Fruit fly (Drosophila melanogaster) whole organism, embryonic: ENCODE measurements around the gene Obp99a.

ENCODE experiments used
- Adf1 ChIP-seq: fragments of 200-800 bp; sonication (Bioruptor generic); IDR thresholded peaks from 2 replicates; pipeline ENCODE4 v1.3.6; 2022; ENCODE audit warnings: missing biosample characterization, missing genetic modification characterization
- Aef1 ChIP-seq: fragments of 200-800 bp; sonication (Bioruptor generic); IDR thresholded peaks from 3 replicates; pipeline ENCODE4 v1.3.6; 2022; ENCODE audit warnings: missing biosample characterization, missing genetic modification characterization
- CG10366 ChIP-seq: fragments of 200-800 bp; sonication (Bioruptor generic); IDR thresholded peaks from 2 replicates; pipeline ENCODE4 v1.3.6; 2022; ENCODE audit warnings: missing biosample characterization, missing genetic modification characterization
- CG11456 ChIP-seq: fragments of 200-800 bp; sonication (Bioruptor generic); IDR thresholded peaks from 3 replicates; pipeline ENCODE4 v1.3.6; 2022; ENCODE audit warnings: missing biosample characterization, missing genetic modification characterization
- CG13624 ChIP-seq: fragments of 200-800 bp; sonication (Bioruptor generic); optimal IDR thresholded peaks from 2 replicates; lab custom pipeline; 2016; ENCODE audit warnings: missing biosample characterization, missing genetic modification characterization
- CG13775 ChIP-seq: fragments of 200-800 bp; sonication (Bioruptor generic); optimal IDR thresholded peaks from 3 replicates; lab custom pipeline; 2017; ENCODE audit warnings: missing biosample characterization, mild to moderate bottlenecking, missing genetic modification characterization
- CG14667 ChIP-seq: fragments of 200-800 bp; sonication (Bioruptor generic); IDR thresholded peaks from 2 replicates; pipeline ENCODE4 v1.3.6; 2022; ENCODE audit warnings: missing biosample characterization, missing genetic modification characterization
- CG16813 ChIP-seq: fragments of 200-800 bp; sonication (Bioruptor generic); IDR thresholded peaks from 3 replicates; pipeline ENCODE4 v1.3.6; 2022; ENCODE audit warnings: missing biosample characterization, missing genetic modification characterization; ENCODE audit not compliant: partially characterized antibody
- CG18262 ChIP-seq: fragments of 200-800 bp; optimal IDR thresholded peaks from 3 replicates; lab custom pipeline; 2019; ENCODE audit warnings: missing biosample characterization, mild to moderate bottlenecking, missing genetic modification characterization, moderate library complexity
- CG2120 ChIP-seq: fragments of 200-800 bp; sonication (Bioruptor generic); optimal IDR thresholded peaks from 3 replicates; lab custom pipeline; 2016; ENCODE audit warnings: missing biosample characterization, missing genetic modification characterization
- CG2202 ChIP-seq: fragments of 200-800 bp; sonication (Bioruptor generic); optimal IDR thresholded peaks from 2 replicates; lab custom pipeline; 2018; ENCODE audit warnings: missing biosample characterization, mild to moderate bottlenecking, missing genetic modification characterization
- CG2678 ChIP-seq: fragments of 200-800 bp; sonication (Bioruptor generic); optimal IDR thresholded peaks from 3 replicates; lab custom pipeline; 2019; ENCODE audit warnings: missing biosample characterization, mild to moderate bottlenecking, missing genetic modification characterization, moderate library complexity
- CG2712 ChIP-seq: fragments of 200-800 bp; optimal IDR thresholded peaks from 3 replicates; lab custom pipeline; 2019; ENCODE audit warnings: missing biosample characterization, mild to moderate bottlenecking, missing genetic modification characterization, moderate library complexity
- CG31224 ChIP-seq: fragments of 200-800 bp; sonication (Bioruptor generic); IDR thresholded peaks from 2 replicates; pipeline ENCODE4 v1.3.6; 2022; ENCODE audit warnings: missing biosample characterization, missing genetic modification characterization
- CG34376 ChIP-seq: fragments of 200-800 bp; sonication (Bioruptor generic); optimal IDR thresholded peaks from 2 replicates; lab custom pipeline; 2018; ENCODE audit warnings: missing biosample characterization, mild to moderate bottlenecking, missing genetic modification characterization
- CG6689 ChIP-seq: fragments of 200-800 bp; sonication (Bioruptor generic); IDR thresholded peaks from 2 replicates; pipeline ENCODE4 v1.3.6; 2022; ENCODE audit warnings: missing biosample characterization, missing genetic modification characterization
- CG6765 ChIP-seq: fragments of 200-800 bp; sonication (Bioruptor generic); optimal IDR thresholded peaks from 3 replicates; lab custom pipeline; 2017; ENCODE audit warnings: missing biosample characterization, mild to moderate bottlenecking, missing genetic modification characterization
- CG7839 ChIP-seq: fragments of 200-800 bp; sonication (Bioruptor generic); optimal IDR thresholded peaks from 3 replicates; lab custom pipeline; 2018; ENCODE audit warnings: missing biosample characterization, mild to moderate bottlenecking, missing genetic modification characterization, moderate library complexity
- CG8089 ChIP-seq: fragments of 200-800 bp; sonication (Bioruptor generic); optimal IDR thresholded peaks from 3 replicates; lab custom pipeline; 2016; ENCODE audit warnings: missing biosample characterization, missing genetic modification characterization
- CG8388 ChIP-seq: fragments of 200-800 bp; sonication (Bioruptor generic); optimal IDR thresholded peaks from 2 replicates; lab custom pipeline; 2019; ENCODE audit warnings: missing biosample characterization, mild to moderate bottlenecking, missing genetic modification characterization, moderate library complexity
- Camta ChIP-seq: fragments of 200-800 bp; sonication (Bioruptor generic); optimal IDR thresholded peaks from 2 replicates; lab custom pipeline; 2016; ENCODE audit warnings: missing biosample characterization, missing genetic modification characterization
- CoRest ChIP-seq: fragments of 200-800 bp; sonication (Bioruptor generic); optimal IDR thresholded peaks from 3 replicates; lab custom pipeline; 2018; ENCODE audit warnings: missing biosample characterization, mild to moderate bottlenecking, missing genetic modification characterization, moderate library complexity
- D19A ChIP-seq: fragments of 200-800 bp; optimal IDR thresholded peaks from 3 replicates; lab custom pipeline; 2019; ENCODE audit warnings: missing biosample characterization, mild to moderate bottlenecking, missing genetic modification characterization, moderate library complexity
- D19B ChIP-seq: fragments of 200-800 bp; sonication (Bioruptor generic); optimal IDR thresholded peaks from 2 replicates; lab custom pipeline; 2017; ENCODE audit warnings: missing biosample characterization, mild to moderate bottlenecking, missing genetic modification characterization
- Dp ChIP-seq: fragments of 200-800 bp; sonication (Bioruptor generic); optimal IDR thresholded peaks from 2 replicates; lab custom pipeline; 2018; ENCODE audit warnings: missing biosample characterization, mild to moderate bottlenecking, missing genetic modification characterization, moderate library complexity
- ERR ChIP-seq: fragments of 200-800 bp; sonication (Bioruptor generic); optimal IDR thresholded peaks from 2 replicates; lab custom pipeline; 2016; ENCODE audit warnings: missing biosample characterization, missing genetic modification characterization
- H15 ChIP-seq: fragments of 200-800 bp; sonication (Bioruptor generic); IDR thresholded peaks from 3 replicates; pipeline ENCODE4 v1.3.6; 2022; ENCODE audit warnings: missing biosample characterization, missing genetic modification characterization
- MESR4 ChIP-seq: fragments of 200-800 bp; sonication (Bioruptor generic); optimal IDR thresholded peaks from 2 replicates; lab custom pipeline; 2018; ENCODE audit warnings: missing biosample characterization, mild to moderate bottlenecking, missing genetic modification characterization, moderate library complexity
- Myb ChIP-seq: fragments of 200-800 bp; sonication (Bioruptor generic); optimal IDR thresholded peaks from 2 replicates; lab custom pipeline; 2016; ENCODE audit warnings: missing biosample characterization, missing genetic modification characterization
- PHDP ChIP-seq: fragments of 200-800 bp; sonication (Bioruptor generic); optimal IDR thresholded peaks from 3 replicates; lab custom pipeline; 2018; ENCODE audit warnings: missing biosample characterization, mild to moderate bottlenecking, missing genetic modification characterization, moderate library complexity
- Rfx ChIP-seq: fragments of 200-800 bp; sonication (Bioruptor generic); IDR thresholded peaks from 2 replicates; pipeline ENCODE4 v1.3.6; 2022; ENCODE audit warnings: missing biosample characterization, missing genetic modification characterization
- Sin3A ChIP-seq: fragments of >200 bp; optimal IDR thresholded peaks from 2 replicates; lab custom pipeline; 2018
- Six4 ChIP-seq: fragments of 200-800 bp; sonication (Bioruptor generic); optimal IDR thresholded peaks from 2 replicates; lab custom pipeline; 2016; ENCODE audit warnings: missing biosample characterization, missing genetic modification characterization
- bowl ChIP-seq: fragments of 200-800 bp; sonication (Bioruptor generic); IDR thresholded peaks from 2 replicates; pipeline ENCODE4 v1.3.6; 2022; ENCODE audit warnings: missing biosample characterization, missing genetic modification characterization
- bsh ChIP-seq, 2 experiments: fragments of 200-800 bp; sonication (Bioruptor generic); optimal IDR thresholded peaks; 2 replicates each; lab custom pipeline; 2017 to 2018; ENCODE audit warnings: mild to moderate bottlenecking in 2 of 2, missing biosample characterization in 2 of 2, missing genetic modification characterization in 2 of 2, moderate library complexity in 1 of 2
- disco-r ChIP-seq: fragments of 200-800 bp; sonication (Bioruptor generic); optimal IDR thresholded peaks from 2 replicates; lab custom pipeline; 2016; ENCODE audit warnings: missing biosample characterization, missing genetic modification characterization
- esg ChIP-seq: fragments of 200-800 bp; sonication (Bioruptor generic); conservative IDR thresholded peaks from 2 replicates; pipeline ENCODE4 v1.3.6; 2022; ENCODE audit warnings: missing biosample characterization, missing genetic modification characterization
- fd3F ChIP-seq: fragments of 200-800 bp; sonication (Bioruptor generic); optimal IDR thresholded peaks from 2 replicates; lab custom pipeline; 2018; ENCODE audit warnings: missing biosample characterization, mild to moderate bottlenecking, missing genetic modification characterization, moderate library complexity
- gce ChIP-seq: fragments of 200-800 bp; sonication (Bioruptor generic); IDR thresholded peaks from 3 replicates; pipeline ENCODE4 v1.3.6; 2022; ENCODE audit warnings: missing biosample characterization, missing genetic modification characterization
- hkb ChIP-seq, 2 experiments: fragments of 200-800 bp in 1 of 2; fragments of >200 bp in 1 of 2; sonication (Bioruptor generic) in 1 of 2; IDR thresholded peaks in 1 of 2; optimal IDR thresholded peaks in 1 of 2; 2 replicates each; pipeline versions ENCODE4 v1.3.6 to Lab custom; 2017 to 2022; ENCODE audit warnings: missing biosample characterization in 1 of 2, missing genetic modification characterization in 1 of 2
- lilli ChIP-seq: fragments of 200-800 bp; sonication (Bioruptor generic); optimal IDR thresholded peaks from 3 replicates; lab custom pipeline; 2016; ENCODE audit warnings: missing biosample characterization, missing genetic modification characterization
- lmd ChIP-seq: fragments of 200-800 bp; sonication (Bioruptor generic); IDR thresholded peaks from 2 replicates; pipeline ENCODE4 v1.3.6; 2022; ENCODE audit warnings: missing biosample characterization, missing genetic modification characterization
- nmo ChIP-seq: fragments of 200-800 bp; sonication (Bioruptor generic); optimal IDR thresholded peaks from 2 replicates; lab custom pipeline; 2018; ENCODE audit warnings: missing biosample characterization, mild to moderate bottlenecking, missing genetic modification characterization, moderate library complexity
- org-1 ChIP-seq: fragments of 200-800 bp; sonication (Bioruptor generic); optimal IDR thresholded peaks from 2 replicates; lab custom pipeline; 2017; ENCODE audit warnings: missing biosample characterization, missing genetic modification characterization
- pita ChIP-seq: fragments of 200-800 bp; sonication (Bioruptor generic); optimal IDR thresholded peaks from 2 replicates; lab custom pipeline; 2017; ENCODE audit warnings: missing biosample characterization, mild to moderate bottlenecking, missing genetic modification characterization
- pros ChIP-seq: fragments of 200-800 bp; sonication (Bioruptor generic); optimal IDR thresholded peaks from 3 replicates; lab custom pipeline; 2019; ENCODE audit warnings: missing biosample characterization, mild to moderate bottlenecking, missing genetic modification characterization, moderate library complexity
- rib ChIP-seq: fragments of 200-800 bp; sonication (Bioruptor generic); IDR thresholded peaks from 2 replicates; pipeline ENCODE4 v1.3.6; 2022; ENCODE audit warnings: missing biosample characterization, missing genetic modification characterization
- run ChIP-seq: fragments of 200-800 bp; sonication (Bioruptor generic); optimal IDR thresholded peaks from 3 replicates; lab custom pipeline; 2018; ENCODE audit warnings: missing biosample characterization, mild to moderate bottlenecking, missing genetic modification characterization
- sd ChIP-seq: fragments of 200-800 bp; sonication (Bioruptor generic); optimal IDR thresholded peaks from 3 replicates; lab custom pipeline; 2018; ENCODE audit warnings: missing biosample characterization, mild to moderate bottlenecking, missing genetic modification characterization, moderate library complexity
- slbo ChIP-seq: fragments of 200-800 bp; sonication (Bioruptor generic); IDR thresholded peaks from 2 replicates; pipeline ENCODE4 v1.3.6; 2022; ENCODE audit warnings: missing biosample characterization, missing genetic modification characterization

The Obp99a gene

DNA sequence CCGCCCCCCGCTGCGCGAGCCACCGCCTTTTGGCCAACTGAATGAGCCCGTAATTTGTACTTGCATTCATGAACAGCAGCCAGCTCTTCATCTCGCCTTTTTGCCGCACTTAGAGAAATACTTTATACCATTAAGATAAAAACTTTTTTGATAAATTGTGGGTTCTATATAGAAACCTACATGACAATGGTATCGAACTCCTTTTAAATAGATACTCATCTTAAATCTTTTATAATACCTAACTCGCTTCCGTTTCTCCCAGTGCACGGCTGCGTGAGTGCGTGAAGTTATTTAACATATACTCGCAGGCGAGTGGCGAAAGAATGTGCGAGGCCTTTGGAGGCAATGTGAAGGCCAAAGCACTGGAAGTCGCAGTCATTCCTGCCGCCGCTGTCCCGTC is 45.6 kb upstream of the Obp99a start (continued):
- TF ChIP-seq run: no peak
- peak; percentile 32 for TF ChIP-seq CG18262 (tag; lab: Kevin White, UChicago)
- no peak for TF ChIP-seq CG8089
- peak; percentile 0 for TF ChIP-seq nmo (GFP tag; lab: Kevin White, UChicago)
- TF ChIP-seq D19B: peak; percentile 0
- no peak for TF ChIP-seq bowl
- TF ChIP-seq rib (GFP tag; lab: Robert Waterston, UW): no peak
- no peak for TF ChIP-seq Six4
- no peak for TF ChIP-seq pros (GFP tag; lab: Kevin White, UChicago)
- TF ChIP-seq gce: 0 out of 3 replicates have a peak, but pooled peaks have one; percentile 37
- no peak for TF ChIP-seq pita (GFP tag; lab: Kevin White, UChicago)
- TF ChIP-seq CG2678: peak; percentile 60
- no peak for TF ChIP-seq CG34376 (GFP tag; lab: Kevin White, UChicago)
- peak; percentile 33 for TF ChIP-seq lilli (GFP tag; lab: Kevin White, UChicago)
- TF ChIP-seq CG2712 (tag; lab: Kevin White, UChicago): peak; percentile 61
- TF ChIP-seq CG31224 (GFP tag; lab: Robert Waterston, UW): 0 out of 2 replicates have a peak, but pooled peaks have one; percentile 8
- no peak for TF ChIP-seq Camta (GFP tag; lab: Kevin White, UChicago)
- TF ChIP-seq CG13775: peak; percentile 10
- no peak for TF ChIP-seq ERR (GFP tag; lab: Kevin White, UChicago)
- no peak for TF ChIP-seq MESR4 (GFP tag; lab: Kevin White, UChicago)
- TF ChIP-seq sd: peak; percentile 24
- peak; percentile 32; the same call in 1 of the 3 replicates for TF ChIP-seq Aef1 (GFP tag; lab: Robert Waterston, UW)
- TF ChIP-seq disco-r (GFP tag; lab: Kevin White, UChicago): no peak
- peak; percentile 36; the same call in 1 of the 2 replicates for TF ChIP-seq esg (GFP tag; lab: Robert Waterston, UW)
- TF ChIP-seq CG16813 (GFP tag; lab: Robert Waterston, UW): no peak
- TF ChIP-seq slbo (GFP tag; lab: Robert Waterston, UW): peak; percentile 48; the same call in 1 of the 2 replicates
- peak; percentile 36; the same call in 1 of the 2 replicates for TF ChIP-seq lmd (GFP tag; lab: Robert Waterston, UW)
- TF ChIP-seq bsh (GFP tag; optimal IDR thresholded peaks at IDR 0.05; lab: Kevin White, UChicago): peak in 1 of 2 experiments; percentile 44
- peak; percentile 46 for TF ChIP-seq CG2120 (GFP tag; lab: Kevin White, UChicago)
- TF ChIP-seq CoRest: peak; percentile 25
- TF ChIP-seq CG8388 (GFP tag; lab: Kevin White, UChicago): peak; percentile 20
- TF ChIP-seq Sin3A (lab: Kevin White, UChicago): no peak
- TF ChIP-seq Dp (GFP tag; lab: Kevin White, UChicago): no peak
- TF ChIP-seq PHDP (tag; lab: Kevin White, UChicago): peak; percentile 35
- no peak for TF ChIP-seq CG2202 (tag; lab: Kevin White, UChicago)
- TF ChIP-seq H15 (GFP tag; lab: Robert Waterston, UW): 0 out of 3 replicates have a peak, but pooled peaks have one; percentile 17
- TF ChIP-seq CG6765 (GFP tag; lab: Kevin White, UChicago): no peak
- peak; percentile 26; the same call in 1 of the 2 replicates for TF ChIP-seq CG14667
- 0 out of 2 replicates have a peak, but pooled peaks have one; percentile 13 for TF ChIP-seq CG10366 (GFP tag; lab: Robert Waterston, UW)
- peak; percentile 56 for TF ChIP-seq Rfx
- no peak for TF ChIP-seq org-1 (GFP tag; lab: Kevin White, UChicago)
- TF ChIP-seq D19A (tag; lab: Kevin White, UChicago): peak; percentile 14
- peak; percentile 47; the same call in 1 of the 2 replicates for TF ChIP-seq CG6689 (GFP tag; lab: Robert Waterston, UW)
- TF ChIP-seq CG11456 (GFP tag; lab: Robert Waterston, UW): peak; percentile 64; the same call in 1 of the 3 replicates
- peak; percentile 64 for TF ChIP-seq CG7839 (tag; lab: Kevin White, UChicago)
- TF ChIP-seq Adf1 (GFP tag; lab: Robert Waterston, UW): no peak
- no peak for TF ChIP-seq hkb (optimal IDR thresholded peaks at IDR 0.05; lab: Kevin White, UChicago)
- TF ChIP-seq hkb (GFP tag; IDR thresholded peaks at IDR 0.05; lab: Robert Waterston, UW): peak; percentile 64
- peak; percentile 3 for TF ChIP-seq Myb (GFP tag; lab: Kevin White, UChicago)
- peak; percentile 10 for TF ChIP-seq fd3F (GFP tag; lab: Kevin White, UChicago)
- peak; percentile 18 for TF ChIP-seq CG13624 (GFP tag; lab: Kevin White, UChicago)
